ENCODE assay signal across 4 worm cellular contexts in genomic region chrIII:8873045-8873457, ce11.
TF ChIP-seq lines count a peak whose summit lies in the region.

No protein-coding gene starts in this region.

TF ChIP-seq in whole organism, L2 larva, 48 proteins besides CTCF, POLR2A, EP300 and RAD21:
- TF ChIP-seq nhr-6 (tag; optimal IDR thresholded peaks at IDR 0.05; lab: Kevin White, UChicago), result no peak
- peak; percentile 37 for TF ChIP-seq Y55F3AM.14 (GFP tag; optimal IDR thresholded peaks at IDR 0.05; lab: Kevin White, UChicago)
- TF ChIP-seq sem-4 (tag; optimal IDR thresholded peaks at IDR 0.05; lab: Kevin White, UChicago), result no peak
- TF ChIP-seq lin-39 (tag; optimal IDR thresholded peaks at IDR 0.05; lab: Kevin White, UChicago), result peak; percentile 34
- TF ChIP-seq crh-2 (tag; optimal IDR thresholded peaks at IDR 0.05; lab: Kevin White, UChicago), result peak; percentile 18
- peak; percentile 55 for TF ChIP-seq zag-1 (tag; optimal IDR thresholded peaks at IDR 0.05; lab: Kevin White, UChicago)
- no peak for TF ChIP-seq nhr-12 (tag; optimal IDR thresholded peaks at IDR 0.05; lab: Kevin White, UChicago)
- TF ChIP-seq unc-55 (GFP tag; optimal IDR thresholded peaks at IDR 0.05; lab: Kevin White, UChicago), result peak; percentile 15
- 0 out of 2 replicates have a peak, but pooled peaks have one; percentile 43 for TF ChIP-seq ztf-1 (GFP tag; conservative IDR thresholded peaks at IDR 0.05; lab: Robert Waterston, UW)

TF ChIP-seq in whole organism, L4 larva, 104 proteins besides CTCF, POLR2A, EP300 and RAD21 (continues in another document):
- TF ChIP-seq lsy-2 (tag; optimal IDR thresholded peaks at IDR 0.05; lab: Kevin White, UChicago), result no peak
- TF ChIP-seq Y75B8A.6 (GFP tag; IDR thresholded peaks at IDR 0.05; lab: Robert Waterston, UW), result no peak
- peak; percentile 61; the same call in 1 of the 2 replicates for TF ChIP-seq egl-43 (GFP tag; IDR thresholded peaks at IDR 0.05; lab: Robert Waterston, UW)
- TF ChIP-seq lim-7 (GFP tag; IDR thresholded peaks at IDR 0.05; lab: Robert Waterston, UW), result peak; percentile 33; the same call in 1 of the 2 replicates
- no peak for TF ChIP-seq snpc-1.2 (GFP tag; IDR thresholded peaks at IDR 0.05; lab: Robert Waterston, UW)
- TF ChIP-seq zip-11 (GFP tag; IDR thresholded peaks at IDR 0.05; lab: Robert Waterston, UW), result no peak
- TF ChIP-seq pha-4 (GFP tag; IDR thresholded peaks at IDR 0.05; lab: Robert Waterston, UW), result 0 out of 2 replicates have a peak, but pooled peaks have one; percentile 10
- TF ChIP-seq pha-4 (tag; optimal IDR thresholded peaks at IDR 0.05; lab: Kevin White, UChicago), result no peak
- peak; percentile 6 for TF ChIP-seq mep-1 (tag; optimal IDR thresholded peaks at IDR 0.05; lab: Kevin White, UChicago)
- no peak for TF ChIP-seq nhr-28 (tag; optimal IDR thresholded peaks at IDR 0.05; lab: Kevin White, UChicago)
- TF ChIP-seq F10B5.3 (tag; optimal IDR thresholded peaks at IDR 0.05; lab: Kevin White, UChicago), result no peak
- no peak for TF ChIP-seq hif-1 (tag; optimal IDR thresholded peaks at IDR 0.05; lab: Kevin White, UChicago)
- TF ChIP-seq nhr-237 (tag; optimal IDR thresholded peaks at IDR 0.05; lab: Kevin White, UChicago), result no peak
- no peak for TF ChIP-seq sdz-12 (GFP tag; optimal IDR thresholded peaks at IDR 0.05; lab: Kevin White, UChicago)
- TF ChIP-seq mxl-3 (GFP tag; optimal IDR thresholded peaks at IDR 0.05; lab: Kevin White, UChicago), result no peak
- no peak for TF ChIP-seq nhr-76 (tag; optimal IDR thresholded peaks at IDR 0.05; lab: Kevin White, UChicago)
- TF ChIP-seq zip-2 (tag; optimal IDR thresholded peaks at IDR 0.05; lab: Kevin White, UChicago), result no peak
- no peak for TF ChIP-seq lin-39 (tag; optimal IDR thresholded peaks at IDR 0.05; lab: Kevin White, UChicago)
- no peak for TF ChIP-seq daf-12 (tag; optimal IDR thresholded peaks at IDR 0.05; lab: Kevin White, UChicago)
- TF ChIP-seq T20F7.1 (GFP tag; optimal IDR thresholded peaks at IDR 0.05; lab: Kevin White, UChicago), result no peak
- TF ChIP-seq ceh-62 (tag; optimal IDR thresholded peaks at IDR 0.05; lab: Kevin White, UChicago), result no peak
- peak; percentile 47 for TF ChIP-seq F37D6.2 (tag; optimal IDR thresholded peaks at IDR 0.05; lab: Kevin White, UChicago)
- TF ChIP-seq zag-1 (tag; optimal IDR thresholded peaks at IDR 0.05; lab: Kevin White, UChicago), result no peak
- no peak for TF ChIP-seq nhr-42 (GFP tag; IDR thresholded peaks at IDR 0.05; lab: Robert Waterston, UW)
- no peak for TF ChIP-seq tag-97 (GFP tag; IDR thresholded peaks at IDR 0.05; lab: Robert Waterston, UW)
- TF ChIP-seq dmd-9 (GFP tag; IDR thresholded peaks at IDR 0.05; lab: Robert Waterston, UW), result no peak
- TF ChIP-seq dmd-6 (GFP tag; IDR thresholded peaks at IDR 0.05; lab: Robert Waterston, UW), result no peak
- no peak for TF ChIP-seq fkh-10 (GFP tag; optimal IDR thresholded peaks at IDR 0.05; lab: Kevin White, UChicago)
- TF ChIP-seq ceh-82 (tag; optimal IDR thresholded peaks at IDR 0.05; lab: Kevin White, UChicago), result no peak

TF ChIP-seq in whole organism, late embryonic, 69 proteins besides CTCF, POLR2A, EP300 and RAD21 (continues in another document):
- no peak for TF ChIP-seq hlh-30 (tag; optimal IDR thresholded peaks at IDR 0.05; lab: Kevin White, UChicago; ENCODE audit: insufficient read depth)
- TF ChIP-seq che-1 (tag; optimal IDR thresholded peaks at IDR 0.05; lab: Kevin White, UChicago), result no peak
- TF ChIP-seq K02D7.2 (tag; optimal IDR thresholded peaks at IDR 0.05; lab: Kevin White, UChicago), result no peak
- no peak for TF ChIP-seq ceh-14 (tag; optimal IDR thresholded peaks at IDR 0.05; lab: Kevin White, UChicago)
- TF ChIP-seq hlh-15 (tag; optimal IDR thresholded peaks at IDR 0.05; lab: Kevin White, UChicago), result no peak
- TF ChIP-seq ceh-2 (tag; optimal IDR thresholded peaks at IDR 0.05; lab: Kevin White, UChicago), result no peak
- TF ChIP-seq ceh-45 (GFP tag; IDR thresholded peaks at IDR 0.05; lab: Robert Waterston, UW), result no peak
- no peak for TF ChIP-seq pha-2 (tag; optimal IDR thresholded peaks at IDR 0.05; lab: Kevin White, UChicago)
- no peak for TF ChIP-seq ceh-6 (GFP tag; optimal IDR thresholded peaks at IDR 0.05; lab: Kevin White, UChicago)
- peak; percentile 26 for TF ChIP-seq hlh-6 (tag; optimal IDR thresholded peaks at IDR 0.05; lab: Kevin White, UChicago)
- peak; percentile 5 for TF ChIP-seq syd-9 (tag; optimal IDR thresholded peaks at IDR 0.05; lab: Kevin White, UChicago)
- TF ChIP-seq unc-42 (tag; optimal IDR thresholded peaks at IDR 0.05; lab: Kevin White, UChicago), result peak; percentile 73
- TF ChIP-seq nhr-232 (tag; optimal IDR thresholded peaks at IDR 0.05; lab: Kevin White, UChicago), result no peak
- TF ChIP-seq ceh-31 (tag; optimal IDR thresholded peaks at IDR 0.05; lab: Kevin White, UChicago), result peak; percentile 36
- TF ChIP-seq nhr-11 (tag; optimal IDR thresholded peaks at IDR 0.05; lab: Kevin White, UChicago), result no peak
- no peak for TF ChIP-seq ceh-19 (GFP tag; optimal IDR thresholded peaks at IDR 0.05; lab: Kevin White, UChicago)
- no peak for TF ChIP-seq unc-3 (GFP tag; conservative IDR thresholded peaks at IDR 0.05; lab: Robert Waterston, UW)
- peak; percentile 47 for TF ChIP-seq unc-3 (tag; optimal IDR thresholded peaks at IDR 0.05; lab: Kevin White, UChicago)
- TF ChIP-seq npax-4 (tag; optimal IDR thresholded peaks at IDR 0.05; lab: Kevin White, UChicago), result no peak
- no peak for TF ChIP-seq C38D4.7 (GFP tag; optimal IDR thresholded peaks at IDR 0.05; lab: Kevin White, UChicago)
- TF ChIP-seq lin-11 (tag; optimal IDR thresholded peaks at IDR 0.05; lab: Kevin White, UChicago), result no peak
- TF ChIP-seq elt-4 (tag; optimal IDR thresholded peaks at IDR 0.05; lab: Kevin White, UChicago), result no peak
- no peak for TF ChIP-seq pat-9 (tag; optimal IDR thresholded peaks at IDR 0.05; lab: Kevin White, UChicago)
- peak; percentile 1 for TF ChIP-seq sox-4 (tag; optimal IDR thresholded peaks at IDR 0.05; lab: Kevin White, UChicago)
- TF ChIP-seq eyg-1 (tag; optimal IDR thresholded peaks at IDR 0.05; lab: Kevin White, UChicago), result peak; percentile 43
- no peak for TF ChIP-seq pag-3 (tag; optimal IDR thresholded peaks at IDR 0.05; lab: Kevin White, UChicago; ENCODE audit: borderline replicate concordance)
- no peak for TF ChIP-seq elt-2 (tag; optimal IDR thresholded peaks at IDR 0.05; lab: Kevin White, UChicago)
- TF ChIP-seq ttx-3 (tag; optimal IDR thresholded peaks at IDR 0.05; lab: Kevin White, UChicago), result no peak
- TF ChIP-seq dve-1 (tag; optimal IDR thresholded peaks at IDR 0.05; lab: Kevin White, UChicago), result no peak
- TF ChIP-seq ceh-48 (tag; optimal IDR thresholded peaks at IDR 0.05; lab: Kevin White, UChicago), result peak; percentile 57
- no peak for TF ChIP-seq madf-2 (tag; optimal IDR thresholded peaks at IDR 0.05; lab: Kevin White, UChicago)

TF ChIP-seq in whole organism, mixed stage, embryonic, 35 proteins besides CTCF, POLR2A, EP300 and RAD21:
- TF ChIP-seq snpc-4 (tag; optimal IDR thresholded peaks at IDR 0.05; lab: Kevin White, UChicago) (no peak), cnd-1 (tag; optimal IDR thresholded peaks at IDR 0.05; lab: Kevin White, UChicago) (peak; percentile 85), unc-120 (tag; optimal IDR thresholded peaks at IDR 0.05; lab: Kevin White, UChicago; ENCODE audit: poor library complexity, severe bottlenecking) (no peak), ham-2 (GFP tag; optimal IDR thresholded peaks at IDR 0.05; lab: Kevin White, UChicago) (peak; percentile 55), mab-5 (tag; optimal IDR thresholded peaks at IDR 0.05; lab: Kevin White, UChicago) (no peak), unc-39 (tag; optimal IDR thresholded peaks at IDR 0.05; lab: Kevin White, UChicago) (no peak), nhr-12 (tag; optimal IDR thresholded peaks at IDR 0.05; lab: Kevin White, UChicago) (no peak), lin-13 (tag; optimal IDR thresholded peaks at IDR 0.05; lab: Kevin White, UChicago) (peak; percentile 26), sem-2 (GFP tag; optimal IDR thresholded peaks at IDR 0.05; lab: Kevin White, UChicago) (no peak), mls-2 (tag; optimal IDR thresholded peaks at IDR 0.05; lab: Kevin White, UChicago) (peak; percentile 68), ces-1 (GFP tag; optimal IDR thresholded peaks at IDR 0.05; lab: Kevin White, UChicago) (peak; percentile 87), elt-3 (tag; optimal IDR thresholded peaks at IDR 0.05; lab: Kevin White, UChicago) (no peak), unc-62 (GFP tag; optimal IDR thresholded peaks at IDR 0.05; lab: Kevin White, UChicago) (peak; percentile 14)
